Worm (Caenorhabditis elegans): ENCODE measurements around the gene pycr-1.

ce11 chrX:12167632-12168377, 21.2 kb downstream of the pycr-1 start:
- TF ChIP-seq repo-1 (tag; optimal IDR thresholded peaks at IDR 0.05), result no peak
- TF ChIP-seq Y79H2A.3 (GFP tag; conservative IDR thresholded peaks at IDR 0.05), result no peak
- no peak for TF ChIP-seq lin-40 (tag; optimal IDR thresholded peaks at IDR 0.05)
- TF ChIP-seq him-1 (tag; optimal IDR thresholded peaks at IDR 0.05), result no peak
- TF ChIP-seq nhr-80 (tag; optimal IDR thresholded peaks at IDR 0.05), result no peak
- TF ChIP-seq madf-6 (GFP tag; IDR thresholded peaks at IDR 0.05), result no peak
